Fruit fly (Drosophila melanogaster) whole organism, embryonic: ENCODE data around the gene CG11811.
A peak's percentile ranks its signal among the peaks of the same experiment; 100 is the strongest.

Experiments used
- Antp ChIP-seq: fragments of 200-800 bp; sonication (Bioruptor generic); optimal IDR thresholded peaks from 3 replicates; lab custom pipeline; 2016; ENCODE audit warnings: missing biosample characterization, missing genetic modification characterization
- Atf6 ChIP-seq: fragments of 200-800 bp; sonication (Bioruptor generic); IDR thresholded peaks from 2 replicates; pipeline ENCODE4 v1.3.6; 2022; ENCODE audit warnings: missing biosample characterization, missing genetic modification characterization
- Awh ChIP-seq: fragments of 200-800 bp; sonication (Bioruptor generic); IDR thresholded peaks from 2 replicates; pipeline ENCODE4, ENCODE4 v1.3.6; 2022; ENCODE audit warnings: missing biosample characterization, missing genetic modification characterization
- Bgb ChIP-seq: fragments of 200-800 bp; sonication (Bioruptor generic); IDR thresholded peaks from 2 replicates; pipeline ENCODE4 v1.3.6; 2022; ENCODE audit warnings: missing biosample characterization, missing genetic modification characterization; ENCODE audit not compliant: partially characterized antibody
- CG10274 ChIP-seq: fragments of 200-800 bp; sonication (Bioruptor generic); optimal IDR thresholded peaks from 3 replicates; lab custom pipeline; 2017; ENCODE audit warnings: missing biosample characterization, mild to moderate bottlenecking, missing genetic modification characterization
- CG10366 ChIP-seq: fragments of 200-800 bp; sonication (Bioruptor generic); IDR thresholded peaks from 2 replicates; pipeline ENCODE4 v1.3.6; 2022; ENCODE audit warnings: missing biosample characterization, missing genetic modification characterization
- CG11695 ChIP-seq: fragments of 200-800 bp; sonication (Bioruptor generic); IDR thresholded peaks from 3 replicates; pipeline ENCODE4 v1.3.6; 2022; ENCODE audit warnings: missing biosample characterization, missing genetic modification characterization
- CG14014 ChIP-seq: fragments of 200-800 bp; sonication (Bioruptor generic); IDR thresholded peaks from 2 replicates; pipeline ENCODE4 v1.3.6; 2022; ENCODE audit warnings: missing biosample characterization, missing genetic modification characterization
- CG15514 ChIP-seq: fragments of 200-800 bp; sonication (Bioruptor generic); optimal IDR thresholded peaks from 3 replicates; lab custom pipeline; 2017; ENCODE audit warnings: missing biosample characterization, missing genetic modification characterization, mild to moderate bottlenecking, moderate library complexity, missing genetic modification reagents
- CG16779 ChIP-seq: fragments of 200-800 bp; sonication (Bioruptor generic); IDR thresholded peaks from 2 replicates; pipeline ENCODE4 v1.3.6; 2022; ENCODE audit warnings: missing biosample characterization, missing genetic modification characterization
- CG17385 ChIP-seq: fragments of 200-800 bp; sonication (Bioruptor generic); optimal IDR thresholded peaks from 3 replicates; lab custom pipeline; 2018; ENCODE audit warnings: missing biosample characterization, mild to moderate bottlenecking, missing genetic modification characterization
- CG1832 ChIP-seq: fragments of 200-800 bp; sonication (Bioruptor generic); optimal IDR thresholded peaks from 2 replicates; lab custom pipeline; 2017; ENCODE audit warnings: missing biosample characterization, mild to moderate bottlenecking, missing genetic modification characterization, inconsistent platforms
- CG4360 ChIP-seq: fragments of 200-800 bp; sonication (Bioruptor generic); IDR thresholded peaks from 2 replicates; pipeline ENCODE4 v1.3.6; 2022; ENCODE audit warnings: missing biosample characterization, missing genetic modification characterization
- CG4707 ChIP-seq: fragments of 200-800 bp; sonication (Bioruptor generic); optimal IDR thresholded peaks from 2 replicates; lab custom pipeline; 2018; ENCODE audit warnings: missing biosample characterization, mild to moderate bottlenecking, missing genetic modification characterization, moderate library complexity
- CG4820 ChIP-seq: fragments of 200-800 bp; sonication (Bioruptor generic); optimal IDR thresholded peaks from 3 replicates; lab custom pipeline; 2016; ENCODE audit warnings: missing biosample characterization, missing genetic modification characterization
- CG9932 ChIP-seq: fragments of 200-800 bp; sonication (Bioruptor generic); IDR thresholded peaks from 2 replicates; pipeline ENCODE4 v1.3.6; 2022; ENCODE audit warnings: missing biosample characterization, missing genetic modification characterization
- Deaf1 ChIP-seq: fragments of 200-800 bp; optimal IDR thresholded peaks from 3 replicates; lab custom pipeline; 2019; ENCODE audit warnings: missing biosample characterization, mild to moderate bottlenecking, missing genetic modification characterization, moderate library complexity
- ERR ChIP-seq: fragments of 200-800 bp; sonication (Bioruptor generic); optimal IDR thresholded peaks from 2 replicates; lab custom pipeline; 2016; ENCODE audit warnings: missing biosample characterization, missing genetic modification characterization
- Kr ChIP-seq: fragments of 200-800 bp; sonication (Bioruptor generic); optimal IDR thresholded peaks from 2 replicates; lab custom pipeline; 2017; ENCODE audit warnings: missing biosample characterization, mild to moderate bottlenecking, missing genetic modification characterization
- Optix ChIP-seq: fragments of 200-800 bp; sonication (Bioruptor generic); IDR thresholded peaks from 3 replicates; pipeline ENCODE4 v1.3.6; 2022; ENCODE audit warnings: missing biosample characterization, missing genetic modification characterization
- Rfx ChIP-seq: fragments of 200-800 bp; sonication (Bioruptor generic); IDR thresholded peaks from 2 replicates; pipeline ENCODE4 v1.3.6; 2022; ENCODE audit warnings: missing biosample characterization, missing genetic modification characterization
- Scr ChIP-seq: fragments of 200-800 bp; sonication (Bioruptor generic); IDR thresholded peaks from 2 replicates; pipeline ENCODE4 v1.3.6; 2022; ENCODE audit warnings: missing biosample characterization, missing genetic modification characterization; ENCODE audit not compliant: partially characterized antibody
- Trl ChIP-seq, 3 experiments: fragments of >200 bp in 2 of 3; fragments of 200-800 bp in 1 of 3; sonication (Bioruptor generic) in 1 of 3; optimal IDR thresholded peaks; 2 replicates in 1 of 3; 3 replicates in 2 of 3; lab custom pipeline; 2016 to 2017; ENCODE audit warnings: missing biosample characterization in 1 of 3, missing genetic modification characterization in 1 of 3
- Usf ChIP-seq: fragments of 200-800 bp; sonication (Bioruptor generic); optimal IDR thresholded peaks from 2 replicates; lab custom pipeline; 2017; ENCODE audit warnings: missing genotype, missing biosample characterization, missing genetic modification characterization
- abd-A ChIP-seq: fragments of 200-800 bp; sonication (Bioruptor generic); optimal IDR thresholded peaks from 3 replicates; lab custom pipeline; 2019; ENCODE audit warnings: missing biosample characterization, mild to moderate bottlenecking, missing genetic modification characterization, moderate library complexity
- bigmax ChIP-seq: fragments of 200-800 bp; sonication (Bioruptor generic); optimal IDR thresholded peaks from 2 replicates; lab custom pipeline; 2018; ENCODE audit warnings: missing biosample characterization, mild to moderate bottlenecking, missing genetic modification characterization
- cg ChIP-seq: fragments of 200-800 bp; sonication (Bioruptor generic); optimal IDR thresholded peaks from 3 replicates; lab custom pipeline; 2019; ENCODE audit warnings: missing biosample characterization, mild to moderate bottlenecking, missing genetic modification characterization, moderate library complexity
- ci ChIP-seq: fragments of 200-800 bp; sonication (Bioruptor generic); IDR thresholded peaks from 3 replicates; pipeline ENCODE4 v1.3.6; 2022; ENCODE audit warnings: missing biosample characterization, missing genetic modification characterization
- dimm ChIP-seq: fragments of 200-800 bp; sonication (Bioruptor generic); IDR thresholded peaks from 2 replicates; pipeline ENCODE4 v1.3.6; 2022; ENCODE audit warnings: missing biosample characterization, missing genetic modification characterization
- hbn ChIP-seq: fragments of 200-800 bp; sonication (Bioruptor generic); IDR thresholded peaks from 2 replicates; pipeline ENCODE4 v1.3.6; 2022; ENCODE audit warnings: missing biosample characterization, missing genetic modification characterization; ENCODE audit not compliant: partially characterized antibody
- her ChIP-seq: fragments of 200-800 bp; sonication (Bioruptor generic); optimal IDR thresholded peaks from 2 replicates; lab custom pipeline; 2016; ENCODE audit warnings: missing biosample characterization, missing genetic modification characterization
- hkb ChIP-seq, 2 experiments: fragments of 200-800 bp in 1 of 2; fragments of >200 bp in 1 of 2; sonication (Bioruptor generic) in 1 of 2; IDR thresholded peaks in 1 of 2; optimal IDR thresholded peaks in 1 of 2; 2 replicates each; pipeline versions ENCODE4 v1.3.6 to Lab custom; 2017 to 2022; ENCODE audit warnings: missing biosample characterization in 1 of 2, missing genetic modification characterization in 1 of 2
- inv ChIP-seq: fragments of 200-800 bp; sonication (Bioruptor generic); IDR thresholded peaks from 2 replicates; pipeline ENCODE4 v1.3.6; 2022; ENCODE audit warnings: missing biosample characterization, missing genetic modification characterization; ENCODE audit not compliant: partially characterized antibody
- otp ChIP-seq: fragments of 200-800 bp; sonication (Bioruptor generic); IDR thresholded peaks from 3 replicates; pipeline ENCODE4, ENCODE4 v1.3.6; 2022; ENCODE audit warnings: missing biosample characterization, missing genetic modification characterization
- rib ChIP-seq: fragments of 200-800 bp; sonication (Bioruptor generic); IDR thresholded peaks from 2 replicates; pipeline ENCODE4 v1.3.6; 2022; ENCODE audit warnings: missing biosample characterization, missing genetic modification characterization
- row ChIP-seq: fragments of 200-800 bp; sonication (Bioruptor generic); IDR thresholded peaks from 3 replicates; pipeline ENCODE4 v1.3.6; 2022; ENCODE audit warnings: missing biosample characterization, missing genetic modification characterization
- sens ChIP-seq: fragments of 200-800 bp; sonication (Bioruptor generic); peaks from one replicate; lab custom pipeline; 2016; ENCODE audit warnings: missing biosample characterization, missing genetic modification characterization
- seq ChIP-seq: fragments of 200-800 bp; sonication (Bioruptor generic); IDR thresholded peaks from 2 replicates; pipeline ENCODE4 v1.3.6; 2022; ENCODE audit warnings: missing biosample characterization, missing genetic modification characterization
- sna ChIP-seq: fragments of 200-800 bp; sonication (Bioruptor generic); IDR thresholded peaks from 2 replicates; pipeline ENCODE4 v1.3.6; 2022; ENCODE audit warnings: missing biosample characterization, missing genetic modification characterization; ENCODE audit not compliant: partially characterized antibody
- so ChIP-seq: fragments of 200-800 bp; sonication (Bioruptor generic); IDR thresholded peaks from 3 replicates; pipeline ENCODE4 v1.3.6; 2022; ENCODE audit warnings: missing biosample characterization, missing genetic modification characterization
- unc-4 ChIP-seq: fragments of 200-800 bp; sonication (Bioruptor generic); IDR thresholded peaks from 2 replicates; pipeline ENCODE4 v1.3.6; 2022; ENCODE audit warnings: missing biosample characterization, missing genetic modification characterization; ENCODE audit not compliant: partially characterized antibody
- vvl ChIP-seq: fragments of 200-800 bp; sonication (Bioruptor generic); IDR thresholded peaks from 2 replicates; pipeline ENCODE4 v1.3.6; 2022; ENCODE audit warnings: missing biosample characterization, missing genetic modification characterization
- wdn ChIP-seq: fragments of 200-800 bp; sonication (Bioruptor generic); IDR thresholded peaks from 2 replicates; pipeline ENCODE4 v1.3.6; 2022; ENCODE audit warnings: missing biosample characterization, missing genetic modification characterization
- wek ChIP-seq: fragments of 200-800 bp; sonication (Bioruptor generic); optimal IDR thresholded peaks from 3 replicates; lab custom pipeline; 2018; ENCODE audit warnings: missing biosample characterization, mild to moderate bottlenecking, missing genetic modification characterization, moderate library complexity
- zfh1 ChIP-seq: fragments of 200-800 bp; sonication (Bioruptor generic); IDR thresholded peaks from 3 replicates; pipeline ENCODE4 v1.3.6; 2022; ENCODE audit warnings: missing biosample characterization, missing genetic modification characterization

CG11811 gene

DNA sequence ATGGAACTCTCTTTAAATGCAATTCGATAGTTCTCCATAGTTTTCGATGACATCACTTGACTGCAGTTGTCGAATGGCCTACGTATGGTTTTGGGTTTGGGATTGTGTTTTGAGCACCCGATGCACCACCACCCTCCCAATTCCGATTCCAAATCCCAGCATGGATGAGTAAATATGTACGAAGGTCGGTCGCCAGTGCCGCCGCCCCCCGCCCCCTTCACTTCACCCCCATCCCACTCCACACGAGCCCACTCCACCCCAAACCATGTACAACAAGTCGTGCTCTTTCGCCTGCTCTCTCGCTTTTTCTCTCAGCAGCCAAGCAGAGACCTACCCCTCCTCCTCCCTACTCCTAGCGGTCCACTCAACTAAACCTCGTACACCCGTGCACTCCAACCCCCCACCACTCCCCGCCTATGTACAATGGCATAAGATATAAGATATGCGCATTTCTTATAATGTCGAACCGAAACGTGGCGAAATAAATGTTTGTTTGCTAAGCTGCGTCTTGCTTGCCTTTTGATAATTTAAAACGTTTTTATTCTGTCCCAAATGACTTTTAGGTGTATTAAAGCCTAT, 10.0 kb upstream of the CG11811 start (continued):
- peak; percentile 10 for TF ChIP-seq cg (GFP tag; lab: Kevin White, UChicago)
- TF ChIP-seq CG4820 (GFP tag; lab: Kevin White, UChicago), result no peak
- TF ChIP-seq row (GFP tag; lab: Robert Waterston, UW), result peak; percentile 31; the same call in 1 of the 3 replicates
- 0 out of 2 replicates have a peak, but pooled peaks have one; percentile 35 for TF ChIP-seq Atf6 (GFP tag; lab: Robert Waterston, UW)
- 0 out of 2 replicates have a peak, but pooled peaks have one; percentile 9 for TF ChIP-seq CG10366
- TF ChIP-seq, all 482 proteins: peak for 67

DNA sequence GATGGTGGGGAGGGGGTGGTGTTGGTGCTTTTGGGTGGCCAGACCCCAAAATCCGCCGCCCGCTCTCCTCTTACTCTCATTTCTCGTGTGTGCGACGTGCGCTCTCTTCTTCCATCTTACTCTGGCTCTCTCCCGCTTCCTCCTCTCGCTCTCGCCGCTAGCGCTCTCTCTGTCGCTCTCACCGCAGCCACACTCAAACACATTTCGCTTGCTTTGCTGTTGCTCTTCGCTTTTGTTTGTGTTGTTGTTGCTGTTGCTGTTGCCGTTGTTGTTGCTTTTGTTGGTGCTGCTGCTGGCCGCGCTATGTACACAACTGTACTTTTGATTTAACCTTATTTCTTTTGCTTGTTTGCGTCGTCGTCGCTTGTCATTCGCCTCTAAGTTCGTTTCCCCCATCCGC, 9.0 kb upstream of the CG11811 start:
- TF ChIP-seq Kr (GFP tag; lab: Kevin White, UChicago), result no peak
- peak; percentile 23; the same call in 1 of the 3 replicates for TF ChIP-seq row (GFP tag; lab: Robert Waterston, UW)
- TF ChIP-seq unc-4, result 0 out of 2 replicates have a peak, but pooled peaks have one; percentile 32
- peak; percentile 60; the same call in 1 of the 2 replicates for TF ChIP-seq rib (GFP tag; lab: Robert Waterston, UW)
- TF ChIP-seq hkb (optimal IDR thresholded peaks at IDR 0.05; lab: Kevin White, UChicago), result no peak
- TF ChIP-seq hkb (GFP tag; IDR thresholded peaks at IDR 0.05; lab: Robert Waterston, UW), result peak; percentile 45; the same call in 1 of the 2 replicates
- TF ChIP-seq her (GFP tag; lab: Kevin White, UChicago), result peak; percentile 16
- peak; percentile 3 for TF ChIP-seq abd-A (tag; lab: Kevin White, UChicago)
- TF ChIP-seq vvl (GFP tag; lab: Robert Waterston, UW), result peak; percentile 50; the same call in 1 of the 2 replicates
- peak; percentile 50; the same call in 1 of the 2 replicates for TF ChIP-seq Awh (GFP tag; lab: Robert Waterston, UW)
- peak; percentile 23 for TF ChIP-seq CG17385 (GFP tag; lab: Kevin White, UChicago)
- no peak for TF ChIP-seq CG10274
- TF ChIP-seq CG4360 (GFP tag; lab: Robert Waterston, UW), result peak; percentile 99
- TF ChIP-seq Optix, result 0 out of 3 replicates have a peak, but pooled peaks have one; percentile 18
- TF ChIP-seq otp, result no peak; the same call in 2 of the 3 replicates
- TF ChIP-seq wdn (GFP tag; lab: Robert Waterston, UW), result peak; percentile 49; the same call in 1 of the 2 replicates
- peak; percentile 30; the same call in 1 of the 2 replicates for TF ChIP-seq sna
- peak; percentile 13 for TF ChIP-seq Deaf1 (tag; lab: Kevin White, UChicago)
- no peak for TF ChIP-seq Scr (GFP tag; lab: Robert Waterston, UW)
- no peak for TF ChIP-seq dimm (GFP tag; lab: Robert Waterston, UW)
- peak; percentile 9 for TF ChIP-seq bigmax (GFP tag; lab: Kevin White, UChicago)
- TF ChIP-seq wek (GFP tag; lab: Kevin White, UChicago), result peak; percentile 14
- TF ChIP-seq CG15514 (GFP tag; lab: Kevin White, UChicago), result peak; percentile 25
- TF ChIP-seq Rfx (GFP tag; lab: Robert Waterston, UW), result peak; percentile 50
- TF ChIP-seq CG9932 (GFP tag; lab: Robert Waterston, UW), result peak; percentile 32; the same call in 1 of the 2 replicates
- peak; percentile 11 for TF ChIP-seq ERR
- peak; percentile 22 for TF ChIP-seq CG4707 (GFP tag; lab: Kevin White, UChicago)
- TF ChIP-seq sens (GFP tag; lab: Kevin White, UChicago), result peak; percentile 69
- peak; percentile 94 to 97 for TF ChIP-seq Trl (optimal IDR thresholded peaks at IDR 0.05; lab: Kevin White, UChicago)
- TF ChIP-seq Trl (GFP tag; optimal IDR thresholded peaks at IDR 0.05; lab: Kevin White, UChicago), result peak; percentile 61
- TF ChIP-seq CG11695 (GFP tag; lab: Robert Waterston, UW), result 0 out of 3 replicates have a peak, but pooled peaks have one; percentile 7
- peak; percentile 11; the same call in 1 of the 2 replicates for TF ChIP-seq seq (GFP tag; lab: Robert Waterston, UW)
- TF ChIP-seq CG14014, result 0 out of 2 replicates have a peak, but pooled peaks have one; percentile 12
- TF ChIP-seq so (GFP tag; lab: Robert Waterston, UW), result peak; percentile 31; the same call in 2 of the 3 replicates
- 0 out of 2 replicates have a peak, but pooled peaks have one; percentile 56 for TF ChIP-seq CG16779 (GFP tag; lab: Robert Waterston, UW)
- TF ChIP-seq hbn (GFP tag; lab: Robert Waterston, UW), result peak; percentile 30; the same call in 1 of the 2 replicates
- TF ChIP-seq Antp (GFP tag; lab: Kevin White, UChicago), result no peak
- peak; percentile 87 for TF ChIP-seq CG1832 (GFP tag; lab: Kevin White, UChicago)
- peak; percentile 15; the same call in 1 of the 2 replicates for TF ChIP-seq Bgb (GFP tag; lab: Robert Waterston, UW)
- TF ChIP-seq ci, result peak; percentile 52; the same call in 2 of the 3 replicates
- no peak for TF ChIP-seq inv
- peak; percentile 28; the same call in 1 of the 3 replicates for TF ChIP-seq zfh1 (GFP tag; lab: Robert Waterston, UW)
- no peak for TF ChIP-seq Usf (GFP tag; lab: Kevin White, UChicago)
